Fruit fly (Drosophila melanogaster): ENCODE data around the gene CG1092.

- no peak for TF ChIP-seq ovo (GFP tag; optimal IDR thresholded peaks at IDR 0.05)
- TF ChIP-seq kay (GFP tag; ENCODE audit: borderline replicate concordance), result no peak
- TF ChIP-seq pad (GFP tag; optimal IDR thresholded peaks at IDR 0.05), result no peak
- TF ChIP-seq Clk (GFP tag; optimal IDR thresholded peaks at IDR 0.05), result no peak
- TF ChIP-seq CG7045 (GFP tag; optimal IDR thresholded peaks at IDR 0.05), result no peak
- TF ChIP-seq cic (GFP tag; optimal IDR thresholded peaks at IDR 0.05), result no peak
- TF ChIP-seq CG12768 (GFP tag; optimal IDR thresholded peaks at IDR 0.05), result no peak
These were observed 34.9 kb downstream of the CG1092 start for dm6 chr3R:4301485-4301884.
